Worm (Caenorhabditis elegans) whole organism, L4 larva: ENCODE results near the gene C16C8.12.

Experiments
- R02D3.7 ChIP-seq: fragments of 150-350 bp; sonication (generic microtip); optimal IDR thresholded peaks from 3 replicates; lab custom pipeline; 2014; ENCODE audit warnings: missing biosample characterization, missing genetic modification characterization
- T20F7.1 ChIP-seq: fragments of 200-800 bp; sonication (Bioruptor generic); optimal IDR thresholded peaks from 2 replicates; lab custom pipeline; 2018; ENCODE audit warnings: mild to moderate bottlenecking, missing genetic modification characterization, missing compliant biosample characterization
- ceh-20 ChIP-seq: fragments of 200-800 bp; sonication (Bioruptor generic); IDR thresholded peaks from 2 replicates; pipeline ENCODE4 v1.3.6; 2022; ENCODE audit warnings: missing genetic modification reagents, missing genetic modification characterization, missing compliant biosample characterization
- ces-1 ChIP-seq: fragments of 150-350 bp; sonication (generic microtip); optimal IDR thresholded peaks from 4 replicates; lab custom pipeline; 2014; ENCODE audit warnings: missing biosample characterization, missing genetic modification reagents, missing genetic modification characterization
- dpl-1 ChIP-seq: fragments of 150-350 bp; optimal IDR thresholded peaks from 2 replicates; lab custom pipeline; 2014; ENCODE audit warnings: missing biosample characterization, missing genetic modification reagents, missing genetic modification characterization
- dve-1 ChIP-seq: sonication (generic microtip); optimal IDR thresholded peaks from 2 replicates; lab custom pipeline; 2017; ENCODE audit warnings: antibody characterized with exemption, mild to moderate bottlenecking, missing genetic modification characterization, missing compliant biosample characterization; ENCODE audit not compliant: insufficient read depth
- fkh-10 ChIP-seq: fragments of 150-350 bp; optimal IDR thresholded peaks from 2 replicates; lab custom pipeline; 2014; ENCODE audit warnings: missing biosample characterization, missing genetic modification reagents, missing genetic modification characterization
- lin-15B ChIP-seq: fragments of 150-350 bp; sonication (generic microtip); optimal IDR thresholded peaks from 3 replicates; lab custom pipeline; 2014; ENCODE audit warnings: missing biosample characterization, missing genetic modification characterization
- mdt-29 ChIP-seq: fragments of 200-800 bp; sonication (Bioruptor generic); IDR thresholded peaks from 2 replicates; pipeline ENCODE4 v1.3.6; 2022; ENCODE audit warnings: missing genetic modification reagents, missing genetic modification characterization, missing compliant biosample characterization
- nhr-76 ChIP-seq: fragments of 150-350 bp; optimal IDR thresholded peaks from 2 replicates; lab custom pipeline; 2014; ENCODE audit warnings: missing biosample characterization, missing genetic modification characterization
- saeg-2 ChIP-seq: fragments of 200-800 bp; sonication (Bioruptor generic); IDR thresholded peaks from 2 replicates; pipeline ENCODE4 v1.3.6; 2022; ENCODE audit warnings: missing genetic modification reagents, missing genetic modification characterization, missing compliant biosample characterization
- skn-1 ChIP-seq: fragments of 150-350 bp; optimal IDR thresholded peaks from 2 replicates; lab custom pipeline; 2014; ENCODE audit warnings: missing biosample characterization, missing genetic modification characterization
- snpc-4 ChIP-seq: fragments of 150-350 bp; optimal IDR thresholded peaks from 2 replicates; lab custom pipeline; 2014; ENCODE audit warnings: missing biosample characterization, missing genetic modification characterization
- spr-1 ChIP-seq: sonication (generic microtip); optimal IDR thresholded peaks from 2 replicates; lab custom pipeline; 2016; ENCODE audit warnings: mild to moderate bottlenecking, missing genetic modification characterization, missing compliant biosample characterization

ce11 chrII:3453521-3453920 lies 1.0 kb downstream of the C16C8.12 start, which contains the start of gene C16C8.11:
- TF ChIP-seq saeg-2 (GFP tag; lab: Robert Waterston, UW) (no peak), T20F7.1 (GFP tag; lab: Kevin White, UChicago) (no peak), ceh-20 (no peak), dve-1 (tag; lab: Kevin White, UChicago) (no peak), snpc-4 (tag; lab: Kevin White, UChicago) (no peak), spr-1 (no peak), mdt-29 (GFP tag; lab: Robert Waterston, UW) (no peak), skn-1 (tag; lab: Kevin White, UChicago) (no peak), nhr-76 (tag; lab: Kevin White, UChicago) (no peak), R02D3.7 (tag; lab: Kevin White, UChicago) (no peak), ces-1 (no peak), dpl-1 (GFP tag; lab: Kevin White, UChicago) (no peak), lin-15B (tag; lab: Kevin White, UChicago) (no peak), fkh-10 (no peak)
